Worm (Caenorhabditis elegans) whole organism, L2 larva: Measurements from ENCODE around the gene F21C10.7.

Source experiments
- C34F6.9 ChIP-seq: fragments of 150-350 bp; optimal IDR thresholded peaks from 2 replicates; lab custom pipeline; 2014; ENCODE audit warnings: missing biosample characterization, missing genetic modification characterization
- R02D3.7 ChIP-seq: fragments of 150-350 bp; optimal IDR thresholded peaks from 2 replicates; lab custom pipeline; 2014; ENCODE audit warnings: missing biosample characterization, missing genetic modification characterization
- Y55F3AM.14 ChIP-seq: fragments of 200-800 bp; sonication (Bioruptor generic); optimal IDR thresholded peaks from 2 replicates; lab custom pipeline; 2018; ENCODE audit warnings: mild to moderate bottlenecking, missing genetic modification characterization, missing compliant biosample characterization
- ZK546.5 ChIP-seq: sonication (generic microtip); optimal IDR thresholded peaks from 2 replicates; lab custom pipeline; 2017; ENCODE audit warnings: missing biosample characterization, missing genetic modification characterization
- alr-1 ChIP-seq: fragments of 150-350 bp; optimal IDR thresholded peaks from 2 replicates; lab custom pipeline; 2014; ENCODE audit warnings: missing biosample characterization, missing genetic modification characterization
- aly-2 ChIP-seq: fragments of 150-350 bp; optimal IDR thresholded peaks from 2 replicates; lab custom pipeline; 2014; ENCODE audit warnings: missing biosample characterization, missing genetic modification characterization
- ama-1 ChIP-seq: fragments of 150-350 bp; optimal IDR thresholded peaks from 2 replicates; lab custom pipeline; 2018; ENCODE audit warnings: inconsistent platforms
- blmp-1 ChIP-seq: sonication (generic microtip); optimal IDR thresholded peaks from 2 replicates; lab custom pipeline; 2017; ENCODE audit warnings: missing genetic modification characterization, mild to moderate bottlenecking, missing compliant biosample characterization, antibody characterized with exemption, moderate library complexity; ENCODE audit not compliant: insufficient read depth
- ceh-16 ChIP-seq: fragments of 150-350 bp; optimal IDR thresholded peaks from 2 replicates; lab custom pipeline; 2014; ENCODE audit warnings: missing biosample characterization, missing genetic modification characterization
- crh-2 ChIP-seq: sonication (generic microtip); optimal IDR thresholded peaks from 2 replicates; lab custom pipeline; 2017; ENCODE audit warnings: missing biosample characterization, missing genetic modification characterization
- dmd-4 ChIP-seq: sonication (generic microtip); optimal IDR thresholded peaks from 2 replicates; lab custom pipeline; 2017; ENCODE audit warnings: missing biosample characterization, missing genetic modification characterization
- egl-27 ChIP-seq: sonication (generic microtip); optimal IDR thresholded peaks from 3 replicates; lab custom pipeline; 2017; ENCODE audit warnings: missing biosample characterization, missing genetic modification reagents, missing genetic modification characterization
- elt-1 ChIP-seq: fragments of 150-350 bp; optimal IDR thresholded peaks from 2 replicates; lab custom pipeline; 2014; ENCODE audit warnings: missing biosample characterization, missing genetic modification characterization
- elt-3 ChIP-seq: sonication (generic microtip); optimal IDR thresholded peaks from 2 replicates; lab custom pipeline; 2017; ENCODE audit warnings: missing biosample characterization, missing genetic modification characterization
- fos-1 ChIP-seq: fragments of 150-350 bp; optimal IDR thresholded peaks from 2 replicates; lab custom pipeline; 2014; ENCODE audit warnings: missing biosample characterization, missing genetic modification characterization
- gmeb-1 ChIP-seq: fragments of 150-350 bp; optimal IDR thresholded peaks from 2 replicates; lab custom pipeline; 2014; ENCODE audit warnings: missing biosample characterization, missing genetic modification characterization
- lin-11 ChIP-seq: fragments of 150-350 bp; sonication (generic microtip); optimal IDR thresholded peaks from 2 replicates; lab custom pipeline; 2014; ENCODE audit warnings: missing biosample characterization, missing genetic modification characterization, inconsistent platforms, mixed read lengths
- lin-13 ChIP-seq: fragments of 150-350 bp; optimal IDR thresholded peaks from 2 replicates; lab custom pipeline; 2014; ENCODE audit warnings: missing biosample characterization, missing genetic modification reagents, missing genetic modification characterization
- lsy-2 ChIP-seq, 2 experiments: fragments of 150-350 bp in 1 of 2; sonication (generic microtip) in 1 of 2; optimal IDR thresholded peaks; 2 replicates each; lab custom pipeline; 2014 to 2017; ENCODE audit warnings: missing biosample characterization in 2 of 2, missing genetic modification characterization in 2 of 2
- mab-5 ChIP-seq: fragments of 150-350 bp; optimal IDR thresholded peaks from 2 replicates; lab custom pipeline; 2014; ENCODE audit warnings: missing biosample characterization, missing genetic modification characterization
- mbf-1 ChIP-seq: sonication (generic microtip); optimal IDR thresholded peaks from 2 replicates; lab custom pipeline; 2017; ENCODE audit warnings: missing biosample characterization, missing genetic modification characterization
- mdl-1 ChIP-seq, 2 experiments: fragments of 150-350 bp in 1 of 2; sonication (generic microtip) in 1 of 2; optimal IDR thresholded peaks; 2 replicates each; lab custom pipeline; 2017; ENCODE audit warnings: missing biosample characterization in 2 of 2, missing genetic modification characterization in 2 of 2
- nhr-11 ChIP-seq: fragments of 150-350 bp; optimal IDR thresholded peaks from 2 replicates; lab custom pipeline; 2014; ENCODE audit warnings: missing biosample characterization, missing genetic modification characterization
- nhr-129 ChIP-seq: fragments of 150-350 bp; optimal IDR thresholded peaks from 2 replicates; lab custom pipeline; 2014; ENCODE audit warnings: missing biosample characterization, missing genetic modification characterization
- nhr-21 ChIP-seq: fragments of 150-350 bp; optimal IDR thresholded peaks from 2 replicates; lab custom pipeline; 2014; ENCODE audit warnings: missing biosample characterization, missing genetic modification characterization
- nhr-237 ChIP-seq: fragments of 150-350 bp; optimal IDR thresholded peaks from 2 replicates; lab custom pipeline; 2014; ENCODE audit warnings: missing biosample characterization, missing genetic modification characterization
- nhr-25 ChIP-seq: fragments of 150-350 bp; sonication (generic microtip); optimal IDR thresholded peaks from 3 replicates; lab custom pipeline; 2014; ENCODE audit warnings: missing biosample characterization, missing genetic modification characterization
- nhr-77 ChIP-seq: fragments of 150-350 bp; optimal IDR thresholded peaks from 2 replicates; lab custom pipeline; 2014; ENCODE audit warnings: missing biosample characterization, missing genetic modification characterization
- sem-4 ChIP-seq: fragments of 150-350 bp; optimal IDR thresholded peaks from 2 replicates; lab custom pipeline; 2014; ENCODE audit warnings: missing biosample characterization, missing genetic modification reagents, missing genetic modification characterization
- skn-1 ChIP-seq: sonication (generic microtip); optimal IDR thresholded peaks from 2 replicates; lab custom pipeline; 2017; ENCODE audit warnings: missing biosample characterization, missing genetic modification characterization
- sma-3 ChIP-seq: sonication (generic microtip); optimal IDR thresholded peaks from 2 replicates; lab custom pipeline; 2016; ENCODE audit warnings: missing genetic modification reagents, missing genetic modification characterization, missing compliant biosample characterization
- sma-9 ChIP-seq, 2 experiments: fragments of 150-350 bp in 1 of 2; sonication (generic microtip) in 1 of 2; optimal IDR thresholded peaks; 2 replicates each; lab custom pipeline; 2014 to 2016; ENCODE audit warnings: missing genetic modification characterization in 2 of 2, mild to moderate bottlenecking in 1 of 2, missing biosample characterization in 1 of 2, missing compliant biosample characterization in 1 of 2, missing genetic modification reagents in 1 of 2, moderate library complexity in 1 of 2
- unc-39 ChIP-seq: fragments of 150-350 bp; optimal IDR thresholded peaks from 2 replicates; lab custom pipeline; 2014; ENCODE audit warnings: missing biosample characterization, missing genetic modification characterization
- unc-62 ChIP-seq: fragments of 150-350 bp; optimal IDR thresholded peaks from 2 replicates; lab custom pipeline; 2014; ENCODE audit warnings: missing biosample characterization, missing genetic modification reagents, missing genetic modification characterization
- zag-1 ChIP-seq: fragments of 150-350 bp; optimal IDR thresholded peaks from 2 replicates; lab custom pipeline; 2014; ENCODE audit warnings: missing biosample characterization, missing genetic modification characterization
- ztf-11 ChIP-seq: sonication (generic microtip); optimal IDR thresholded peaks from 2 replicates; lab custom pipeline; 2017; ENCODE audit warnings: missing biosample characterization, missing genetic modification characterization
- ztf-4 ChIP-seq: fragments of 150-350 bp; optimal IDR thresholded peaks from 2 replicates; lab custom pipeline; 2014; ENCODE audit warnings: missing biosample characterization, missing genetic modification characterization

F21C10.7 gene

DNA sequence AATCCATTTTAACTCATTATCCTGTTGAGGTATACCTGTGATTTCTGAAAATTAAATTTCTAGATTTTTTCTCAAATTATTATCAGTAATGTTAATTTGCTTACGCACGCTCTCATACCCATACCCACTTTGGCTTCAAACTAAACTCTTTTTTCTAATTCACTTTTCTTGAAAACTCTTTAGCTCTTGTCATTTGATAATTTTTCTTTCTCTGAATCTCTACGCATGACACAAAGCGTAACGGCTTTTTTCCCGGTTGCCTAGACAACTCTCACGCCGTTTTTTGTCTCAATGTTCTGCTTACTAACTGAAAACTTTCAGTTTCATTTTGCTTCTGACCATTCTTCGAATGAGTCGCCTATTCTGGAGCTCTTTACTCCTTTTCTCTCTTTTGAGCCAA, 21.4 kb downstream of the F21C10.7 start, which contains the start of gene B0222.1:
B0222.1 (plus strand) TSS at position 306 of the 400 bp plus-strand sequence.
- no peak for TF ChIP-seq elt-3 (tag; lab: Kevin White, UChicago)
- TF ChIP-seq lin-11 = peak; percentile 21
- TF ChIP-seq nhr-129 = no peak
- TF ChIP-seq C34F6.9 (tag; lab: Kevin White, UChicago) = peak; percentile 19
- no peak for TF ChIP-seq lsy-2 (tag; optimal IDR thresholded peaks at IDR 0.05; lab: Kevin White, UChicago)
- no peak for TF ChIP-seq ceh-16 (tag; lab: Kevin White, UChicago)
- no peak for TF ChIP-seq ztf-11 (tag; lab: Kevin White, UChicago)

- TF ChIP-seq aly-2 (tag; lab: Kevin White, UChicago) = no peak
- TF ChIP-seq ama-1 (lab: Kevin White, UChicago) = no peak
- TF ChIP-seq unc-62 = no peak
- no peak for TF ChIP-seq lin-13 (GFP tag; lab: Kevin White, UChicago)
- no peak for TF ChIP-seq lsy-2 (tag; optimal IDR thresholded peaks at IDR 0.05; lab: Kevin White, UChicago)
- no peak for TF ChIP-seq crh-2 (tag; lab: Kevin White, UChicago)
- no peak for TF ChIP-seq nhr-77
- no peak for TF ChIP-seq R02D3.7 (tag; lab: Kevin White, UChicago)
- no peak for TF ChIP-seq mdl-1 (tag; optimal IDR thresholded peaks at IDR 0.05; lab: Kevin White, UChicago)
Measured at ce11 chrV:9137618-9138017, 25.1 kb downstream of the F21C10.7 start, which contains the start of gene pitr-2. TSS of gene pitr-2 (minus strand) at chrV:9137718.

DNA sequence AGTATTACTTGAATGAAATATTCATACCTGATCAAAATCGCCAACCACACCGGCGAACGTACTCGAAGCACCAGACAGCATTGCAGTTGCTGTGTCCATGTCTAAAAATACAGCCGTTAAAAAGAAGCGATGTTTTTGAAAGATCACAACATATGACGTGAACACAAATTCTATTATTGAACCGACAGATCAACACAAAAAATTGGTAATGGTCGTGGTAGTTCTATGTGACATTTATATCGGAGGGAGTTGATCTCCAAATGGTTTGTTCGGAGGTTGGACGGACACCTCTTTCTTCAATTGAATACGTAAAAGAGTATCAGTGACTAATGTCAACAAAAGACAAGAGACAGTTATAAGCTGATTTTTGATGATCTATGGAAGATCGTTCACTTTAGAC, 28.7 kb downstream of the F21C10.7 start, which contains the start of gene pitr-3:
pitr-3 (minus strand) TSS at position 101 of the 400 bp plus-strand sequence.
- no peak for TF ChIP-seq sem-4 (tag; lab: Kevin White, UChicago)
- TF ChIP-seq elt-1 (tag; lab: Kevin White, UChicago) = no peak
- TF ChIP-seq ztf-4 (tag; lab: Kevin White, UChicago) = no peak
- TF ChIP-seq nhr-237 (tag; lab: Kevin White, UChicago) = no peak
- no peak for TF ChIP-seq mab-5 (tag; lab: Kevin White, UChicago)
- TF ChIP-seq ZK546.5 = no peak
- TF ChIP-seq zag-1 (tag; lab: Kevin White, UChicago) = no peak
- TF ChIP-seq unc-39 (tag; lab: Kevin White, UChicago) = no peak
- no peak for TF ChIP-seq mdl-1 (tag; optimal IDR thresholded peaks at IDR 0.05; lab: Kevin White, UChicago)
- TF ChIP-seq nhr-77 = no peak
- TF ChIP-seq mbf-1 = no peak
- TF ChIP-seq gmeb-1 (tag; lab: Kevin White, UChicago) = no peak
- TF ChIP-seq sma-9 (GFP tag; optimal IDR thresholded peaks at IDR 0.05; lab: Kevin White, UChicago) = no peak
- no peak for TF ChIP-seq sma-9 (tag; optimal IDR thresholded peaks at IDR 0.05; lab: Kevin White, UChicago)
- TF ChIP-seq Y55F3AM.14 (GFP tag; lab: Kevin White, UChicago) = no peak
- no peak for TF ChIP-seq nhr-21 (tag; lab: Kevin White, UChicago)
- TF ChIP-seq R02D3.7 (tag; lab: Kevin White, UChicago) = no peak
- no peak for TF ChIP-seq blmp-1
- TF ChIP-seq nhr-25 (tag; lab: Kevin White, UChicago) = no peak

DNA sequence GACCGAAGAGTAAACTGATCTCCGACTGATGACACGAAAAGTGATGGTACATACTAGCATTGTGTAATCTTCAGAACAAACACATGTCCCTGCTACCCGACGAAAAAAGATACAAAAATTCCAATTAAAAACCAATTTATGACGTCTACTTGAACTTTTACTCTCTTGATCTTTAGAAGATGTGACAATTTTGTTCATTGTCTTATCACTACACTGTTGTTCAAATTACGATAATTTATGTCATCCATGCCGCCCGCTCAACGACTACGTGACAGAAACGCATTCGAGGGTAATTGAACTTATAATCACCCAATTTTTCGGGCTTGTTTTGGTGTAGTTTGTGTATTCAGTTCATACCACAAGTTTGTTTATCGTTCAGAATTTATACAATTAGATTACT, 31.3 kb downstream of the F21C10.7 start:
- TF ChIP-seq sma-9 (GFP tag; optimal IDR thresholded peaks at IDR 0.05; lab: Kevin White, UChicago) = peak; percentile 60
- no peak for TF ChIP-seq sma-9 (tag; optimal IDR thresholded peaks at IDR 0.05; lab: Kevin White, UChicago)
- no peak for TF ChIP-seq fos-1 (tag; lab: Kevin White, UChicago)
- TF ChIP-seq blmp-1 = no peak
- no peak for TF ChIP-seq nhr-77
- TF ChIP-seq nhr-11 (tag; lab: Kevin White, UChicago) = no peak
- TF ChIP-seq skn-1 (tag; lab: Kevin White, UChicago) = no peak
- TF ChIP-seq alr-1 (tag; lab: Kevin White, UChicago) = no peak
- TF ChIP-seq mbf-1 = no peak
- TF ChIP-seq unc-39 (tag; lab: Kevin White, UChicago) = no peak
- no peak for TF ChIP-seq dmd-4
- no peak for TF ChIP-seq egl-27 (tag; lab: Kevin White, UChicago)
- TF ChIP-seq nhr-21 (tag; lab: Kevin White, UChicago) = peak; percentile 33
- TF ChIP-seq elt-1 (tag; lab: Kevin White, UChicago) = no peak
- TF ChIP-seq sma-3 (GFP tag; lab: Kevin White, UChicago) = peak; percentile 31
- no peak for TF ChIP-seq ztf-11 (tag; lab: Kevin White, UChicago)
- TF ChIP-seq mdl-1 (tag; optimal IDR thresholded peaks at IDR 0.05; lab: Kevin White, UChicago) = no peak
